Worm (Caenorhabditis elegans): ENCODE measurements around the gene tank-1.
A peak's percentile ranks its signal among the peaks of the same experiment; 100 is the strongest.

The tank-1 gene

ce11 chrV:1285657-1286123 is at the start of gene tank-1:
tank-1 (minus strand) TSS chrV:1285707.
- TF ChIP-seq K11D2.4 (GFP tag; IDR thresholded peaks at IDR 0.05): no peak
- no peak for TF ChIP-seq sdz-38 (tag; optimal IDR thresholded peaks at IDR 0.05)
- TF ChIP-seq lin-40 (tag; optimal IDR thresholded peaks at IDR 0.05): no peak
- no peak for TF ChIP-seq dpff-1 (tag; optimal IDR thresholded peaks at IDR 0.05)
- no peak for TF ChIP-seq B0019.2 (GFP tag; conservative IDR thresholded peaks at IDR 0.05)
- TF ChIP-seq hmg-1.2 (GFP tag; IDR thresholded peaks at IDR 0.05): peak; percentile 88
- no peak for TF ChIP-seq aptf-3 (GFP tag; IDR thresholded peaks at IDR 0.05)
- no peak for TF ChIP-seq madf-6 (GFP tag; IDR thresholded peaks at IDR 0.05)
- 0 out of 2 replicates have a peak, but pooled peaks have one; percentile 18 for TF ChIP-seq dox-1 (GFP tag; IDR thresholded peaks at IDR 0.05)
- no peak for TF ChIP-seq K12H6.12 (tag; optimal IDR thresholded peaks at IDR 0.05)
- TF ChIP-seq tbp1 (GFP tag; optimal IDR thresholded peaks at IDR 0.05): no peak
- no peak for TF ChIP-seq hmg-20 (GFP tag; IDR thresholded peaks at IDR 0.05)
- TF ChIP-seq ama-1 (optimal IDR thresholded peaks at IDR 0.05): no peak
- no peak for TF ChIP-seq ama-1 (GFP tag; optimal IDR thresholded peaks at IDR 0.05)
- no peak for TF ChIP-seq cebp-1 (GFP tag; IDR thresholded peaks at IDR 0.05)
- TF ChIP-seq cebp-1 (tag; optimal IDR thresholded peaks at IDR 0.05): peak; percentile 82
- TF ChIP-seq nhr-120 (GFP tag; IDR thresholded peaks at IDR 0.05): no peak

DNA sequence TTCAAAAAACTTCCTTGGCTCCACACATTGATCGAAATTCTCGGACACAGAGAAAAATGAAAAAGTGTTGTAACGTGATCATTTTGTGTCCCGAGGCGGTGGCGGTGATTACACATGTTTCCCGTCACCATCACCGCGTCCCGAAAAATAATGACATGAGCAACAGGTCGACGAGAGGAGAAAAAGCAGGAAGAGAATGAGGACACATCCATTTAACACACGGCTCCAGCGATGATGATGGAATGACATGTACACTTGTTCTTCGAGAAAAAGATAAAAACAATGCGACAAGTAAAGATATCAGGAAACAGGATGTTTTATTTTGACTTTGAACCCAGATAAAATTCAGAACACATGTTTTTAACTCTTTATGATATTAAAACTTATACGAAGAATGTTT is 41.8 kb upstream of the tank-1 start:
- TF ChIP-seq lsl-1 (GFP tag; optimal IDR thresholded peaks at IDR 0.05): no peak
- TF ChIP-seq lin-26 (GFP tag; IDR thresholded peaks at IDR 0.05): no peak
- TF ChIP-seq mxl-1 (tag; optimal IDR thresholded peaks at IDR 0.05): no peak
- TF ChIP-seq B0035.1 (tag; optimal IDR thresholded peaks at IDR 0.05): no peak
- no peak for TF ChIP-seq ztf-18 (tag; optimal IDR thresholded peaks at IDR 0.05)
- TF ChIP-seq mcd-1 (GFP tag; IDR thresholded peaks at IDR 0.05): no peak
- no peak for TF ChIP-seq athp-1 (tag; optimal IDR thresholded peaks at IDR 0.05)
- no peak for TF ChIP-seq F57C9.4 (tag; optimal IDR thresholded peaks at IDR 0.05)
- no peak for TF ChIP-seq tbp1 (GFP tag; optimal IDR thresholded peaks at IDR 0.05)
- TF ChIP-seq attf-3 (GFP tag; conservative IDR thresholded peaks at IDR 0.05): no peak
- TF ChIP-seq egl-44 (GFP tag; IDR thresholded peaks at IDR 0.05): no peak
- no peak for TF ChIP-seq rec-8 (tag; optimal IDR thresholded peaks at IDR 0.05)
- no peak for TF ChIP-seq madf-10 (tag; optimal IDR thresholded peaks at IDR 0.05)

ce11 chrV:1326067-1326466 is 40.6 kb upstream of the tank-1 start:
- no peak for TF ChIP-seq F49E8.2 (tag; optimal IDR thresholded peaks at IDR 0.05; ENCODE audit: insufficient read depth)
- no peak for TF ChIP-seq unc-130 (GFP tag; optimal IDR thresholded peaks at IDR 0.05)
- TF ChIP-seq ceh-91 (GFP tag; IDR thresholded peaks at IDR 0.05): no peak
- TF ChIP-seq madf-3 (GFP tag; IDR thresholded peaks at IDR 0.05): no peak
- no peak for TF ChIP-seq mes-4 (tag; optimal IDR thresholded peaks at IDR 0.05)
- TF ChIP-seq T07F8.4 (tag; optimal IDR thresholded peaks at IDR 0.05): no peak
- TF ChIP-seq gei-17 (GFP tag; optimal IDR thresholded peaks at IDR 0.05): no peak
- no peak for TF ChIP-seq lin-26 (GFP tag; IDR thresholded peaks at IDR 0.05)
- no peak for TF ChIP-seq cebp-2 (GFP tag; IDR thresholded peaks at IDR 0.05)
- TF ChIP-seq attf-5 (GFP tag; optimal IDR thresholded peaks at IDR 0.05): no peak
- no peak for TF ChIP-seq fkh-3 (tag; optimal IDR thresholded peaks at IDR 0.05)
- TF ChIP-seq lsy-27 (tag; optimal IDR thresholded peaks at IDR 0.05; ENCODE audit: borderline replicate concordance, insufficient read depth): no peak
- no peak for TF ChIP-seq F33H1.4 (GFP tag; IDR thresholded peaks at IDR 0.05)
- no peak for TF ChIP-seq bed-2 (GFP tag; IDR thresholded peaks at IDR 0.05)
- TF ChIP-seq pbrm-1 (GFP tag; IDR thresholded peaks at IDR 0.05): no peak
- no peak for TF ChIP-seq tlf-1 (GFP tag; optimal IDR thresholded peaks at IDR 0.05)
